Fruit fly (Drosophila melanogaster) whole organism, prepupa: ENCODE measurements around the gene Dus2.

ENCODE experiments used
- CG11762 ChIP-seq: fragments of 200-800 bp; sonication (Bioruptor generic); optimal IDR thresholded peaks from 3 replicates; lab custom pipeline; 2016; ENCODE audit warnings: missing biosample characterization, missing genetic modification characterization; ENCODE audit not compliant: insufficient read depth
- CG1621 ChIP-seq: fragments of 200-800 bp; sonication (Bioruptor generic); optimal IDR thresholded peaks from 3 replicates; lab custom pipeline; 2018; ENCODE audit warnings: missing biosample characterization, mild to moderate bottlenecking, missing genetic modification characterization
- CG16779 ChIP-seq: fragments of 200-800 bp; sonication (Bioruptor generic); optimal IDR thresholded peaks from 3 replicates; lab custom pipeline; 2017; ENCODE audit warnings: missing biosample characterization, mild to moderate bottlenecking, missing genetic modification characterization
- CG7368 ChIP-seq: fragments of 200-800 bp; sonication (Bioruptor generic); optimal IDR thresholded peaks from 3 replicates; lab custom pipeline; 2016; ENCODE audit warnings: missing biosample characterization, missing genetic modification characterization
- Ets96B ChIP-seq: fragments of 200-800 bp; optimal IDR thresholded peaks from 2 replicates; lab custom pipeline; 2019; ENCODE audit warnings: missing biosample characterization, mild to moderate bottlenecking, missing genetic modification characterization, moderate library complexity
- Gug ChIP-seq: fragments of 200-800 bp; sonication (Bioruptor generic); IDR thresholded peaks from 2 replicates; pipeline ENCODE4 v1.3.6; 2022; ENCODE audit warnings: missing biosample characterization, missing genetic modification characterization
- Hr39 ChIP-seq: fragments of 200-800 bp; sonication (Bioruptor generic); optimal IDR thresholded peaks from 2 replicates; lab custom pipeline; 2016; ENCODE audit warnings: missing biosample characterization, missing genetic modification characterization
- OdsH ChIP-seq: fragments of 200-800 bp; sonication (Bioruptor generic); optimal IDR thresholded peaks from 3 replicates; lab custom pipeline; 2016; ENCODE audit warnings: missing biosample characterization, missing genetic modification characterization
- acj6 ChIP-seq: fragments of 200-800 bp; sonication (Bioruptor generic); optimal IDR thresholded peaks from 3 replicates; lab custom pipeline; 2016; ENCODE audit warnings: missing biosample characterization, missing genetic modification characterization
- fd85E ChIP-seq: fragments of 200-800 bp; sonication (Bioruptor generic); optimal IDR thresholded peaks from 3 replicates; lab custom pipeline; 2016; ENCODE audit warnings: missing biosample characterization, missing genetic modification characterization
- ss ChIP-seq, 2 experiments: fragments of 200-800 bp; sonication (Bioruptor generic); optimal IDR thresholded peaks; 2 replicates in 1 of 2; 3 replicates in 1 of 2; lab custom pipeline; 2017 to 2018; ENCODE audit warnings: mild to moderate bottlenecking in 2 of 2, missing biosample characterization in 2 of 2, missing genetic modification characterization in 2 of 2, moderate library complexity in 1 of 2

- no peak for TF ChIP-seq CG11762 (GFP tag; lab: Kevin White, UChicago)
- TF ChIP-seq Ets96B (tag; lab: Kevin White, UChicago) = no peak
- no peak for TF ChIP-seq fd85E (GFP tag; lab: Kevin White, UChicago)
- no peak for TF ChIP-seq CG7368 (GFP tag; lab: Kevin White, UChicago)
- TF ChIP-seq CG1621 (tag; lab: Kevin White, UChicago) = no peak
- no peak for TF ChIP-seq Gug
- no peak for TF ChIP-seq ss (GFP tag; optimal IDR thresholded peaks at IDR 0.05; lab: Kevin White, UChicago)
- TF ChIP-seq CG16779 (tag; lab: Kevin White, UChicago) = no peak
- no peak for TF ChIP-seq OdsH (GFP tag; lab: Kevin White, UChicago)
- TF ChIP-seq acj6 (GFP tag; lab: Kevin White, UChicago) = no peak
- TF ChIP-seq Hr39 (GFP tag; lab: Kevin White, UChicago) = no peak
These were observed 16.6 kb upstream of the Dus2 start for dm6 chrX:14221182-14221581.
